Fruit fly (Drosophila melanogaster): ENCODE measurements around the gene CG42798.

The CG42798 gene

dm6 chr3R:17412458-17413127 is 6.1 kb downstream of the CG42798 start, which contains the start of gene CG42821:
CG42821 (plus strand) TSS chr3R:17413077.
- TF ChIP-seq CG8478 (optimal IDR thresholded peaks at IDR 0.05) (no peak), pan (optimal IDR thresholded peaks at IDR 0.05) (no peak), psq (optimal IDR thresholded peaks at IDR 0.05) (no peak), usp (GFP tag; optimal IDR thresholded peaks at IDR 0.05) (no peak), Dll (optimal IDR thresholded peaks at IDR 0.05) (no peak), EcR (GFP tag; optimal IDR thresholded peaks at IDR 0.05) (no peak)

- TF ChIP-seq usp (GFP tag; optimal IDR thresholded peaks at IDR 0.05) (no peak), psq (optimal IDR thresholded peaks at IDR 0.05) (no peak), Dll (optimal IDR thresholded peaks at IDR 0.05) (no peak), EcR (GFP tag; optimal IDR thresholded peaks at IDR 0.05) (no peak), CG8478 (optimal IDR thresholded peaks at IDR 0.05) (no peak), pan (optimal IDR thresholded peaks at IDR 0.05) (no peak)
These were observed 7.1 kb downstream of the CG42798 start, which contains the start of gene CG42822 for dm6 chr3R:17413601-17414000. CG42822 (plus strand) TSS chr3R:17413901.

- TF ChIP-seq CG8478 (optimal IDR thresholded peaks at IDR 0.05) (no peak), usp (GFP tag; optimal IDR thresholded peaks at IDR 0.05) (no peak), pan (optimal IDR thresholded peaks at IDR 0.05) (no peak), Dll (optimal IDR thresholded peaks at IDR 0.05) (no peak), EcR (GFP tag; optimal IDR thresholded peaks at IDR 0.05) (no peak), psq (optimal IDR thresholded peaks at IDR 0.05) (no peak)
These were observed 9.0 kb downstream of the CG42798 start, which contains the start of gene CG5866 for dm6 chr3R:17415439-17415838. CG5866 (plus strand) TSS chr3R:17415739.

dm6 chr3R:17417167-17417566 is 10.7 kb downstream of the CG42798 start, which contains the start of gene CG33333:
CG33333 (plus strand) TSS chr3R:17417467.
- TF ChIP-seq usp (GFP tag; optimal IDR thresholded peaks at IDR 0.05) (no peak), Dll (optimal IDR thresholded peaks at IDR 0.05) (no peak), psq (optimal IDR thresholded peaks at IDR 0.05) (no peak), pan (optimal IDR thresholded peaks at IDR 0.05) (no peak), EcR (GFP tag; optimal IDR thresholded peaks at IDR 0.05) (no peak), CG8478 (optimal IDR thresholded peaks at IDR 0.05) (no peak)

dm6 chr3R:17418459-17418858 is 12.0 kb downstream of the CG42798 start, which contains the start of gene CG42834:
CG42834 (plus strand) TSS chr3R:17418759.
- TF ChIP-seq Dll (optimal IDR thresholded peaks at IDR 0.05), result no peak
- no peak for TF ChIP-seq CG8478 (optimal IDR thresholded peaks at IDR 0.05)
- no peak for TF ChIP-seq usp (GFP tag; optimal IDR thresholded peaks at IDR 0.05)
- TF ChIP-seq psq (optimal IDR thresholded peaks at IDR 0.05), result no peak
- TF ChIP-seq EcR (GFP tag; optimal IDR thresholded peaks at IDR 0.05), result no peak
- no peak for TF ChIP-seq pan (optimal IDR thresholded peaks at IDR 0.05)

dm6 chr3R:17420338-17420737 is 13.9 kb downstream of the CG42798 start, which contains the start of gene CG42835:
CG42835 (plus strand) TSS chr3R:17420638.
- no peak for TF ChIP-seq CG8478 (optimal IDR thresholded peaks at IDR 0.05)
- no peak for TF ChIP-seq EcR (GFP tag; optimal IDR thresholded peaks at IDR 0.05)
- no peak for TF ChIP-seq psq (optimal IDR thresholded peaks at IDR 0.05)
- no peak for TF ChIP-seq pan (optimal IDR thresholded peaks at IDR 0.05)
- no peak for TF ChIP-seq Dll (optimal IDR thresholded peaks at IDR 0.05)
- TF ChIP-seq usp (GFP tag; optimal IDR thresholded peaks at IDR 0.05), result no peak

- TF ChIP-seq psq (optimal IDR thresholded peaks at IDR 0.05) (no peak), CG8478 (optimal IDR thresholded peaks at IDR 0.05) (no peak), Dll (optimal IDR thresholded peaks at IDR 0.05) (no peak), pan (optimal IDR thresholded peaks at IDR 0.05) (no peak), EcR (GFP tag; optimal IDR thresholded peaks at IDR 0.05) (no peak), usp (GFP tag; optimal IDR thresholded peaks at IDR 0.05) (no peak)
These were observed 15.6 kb downstream of the CG42798 start, which contains the start of gene CG14332 for dm6 chr3R:17422102-17422501. CG14332 (minus strand) TSS chr3R:17422202.

- TF ChIP-seq CG8478 (optimal IDR thresholded peaks at IDR 0.05) (no peak), pan (optimal IDR thresholded peaks at IDR 0.05) (no peak), Dll (optimal IDR thresholded peaks at IDR 0.05) (no peak), psq (optimal IDR thresholded peaks at IDR 0.05) (no peak), usp (GFP tag; optimal IDR thresholded peaks at IDR 0.05) (no peak), EcR (GFP tag; optimal IDR thresholded peaks at IDR 0.05) (no peak)
These were observed 19.0 kb downstream of the CG42798 start, which contains the start of gene cysu for dm6 chr3R:17425417-17425915. cysu (plus strand) TSS chr3R:17425768.

- TF ChIP-seq CG8478 (optimal IDR thresholded peaks at IDR 0.05) (no peak), pan (optimal IDR thresholded peaks at IDR 0.05) (no peak), Dll (optimal IDR thresholded peaks at IDR 0.05) (no peak), usp (GFP tag; optimal IDR thresholded peaks at IDR 0.05) (no peak), EcR (GFP tag; optimal IDR thresholded peaks at IDR 0.05) (no peak), psq (optimal IDR thresholded peaks at IDR 0.05) (no peak)
These were observed 19.8 kb downstream of the CG42798 start for dm6 chr3R:17426265-17426664.

dm6 chr3R:17430481-17430880 is 24.0 kb downstream of the CG42798 start:
- TF ChIP-seq CG8478 (optimal IDR thresholded peaks at IDR 0.05) (no peak), psq (optimal IDR thresholded peaks at IDR 0.05) (no peak), Dll (optimal IDR thresholded peaks at IDR 0.05) (no peak), EcR (GFP tag; optimal IDR thresholded peaks at IDR 0.05) (no peak), usp (GFP tag; optimal IDR thresholded peaks at IDR 0.05) (no peak), pan (optimal IDR thresholded peaks at IDR 0.05) (no peak)

- no peak for TF ChIP-seq EcR (GFP tag; optimal IDR thresholded peaks at IDR 0.05)
- TF ChIP-seq Dll (optimal IDR thresholded peaks at IDR 0.05), result no peak
- TF ChIP-seq CG8478 (optimal IDR thresholded peaks at IDR 0.05), result no peak
- no peak for TF ChIP-seq usp (GFP tag; optimal IDR thresholded peaks at IDR 0.05)
- TF ChIP-seq psq (optimal IDR thresholded peaks at IDR 0.05), result no peak
- TF ChIP-seq pan (optimal IDR thresholded peaks at IDR 0.05), result no peak
These were observed 26.6 kb downstream of the CG42798 start for dm6 chr3R:17433117-17433516.

dm6 chr3R:17434330-17434729 is 27.9 kb downstream of the CG42798 start, which contains the start of gene CG44090:
CG44090 (minus strand) TSS chr3R:17434430.
- no peak for TF ChIP-seq psq (optimal IDR thresholded peaks at IDR 0.05)
- no peak for TF ChIP-seq CG8478 (optimal IDR thresholded peaks at IDR 0.05)
- TF ChIP-seq Dll (optimal IDR thresholded peaks at IDR 0.05), result no peak
- TF ChIP-seq pan (optimal IDR thresholded peaks at IDR 0.05), result no peak
- no peak for TF ChIP-seq EcR (GFP tag; optimal IDR thresholded peaks at IDR 0.05)
- TF ChIP-seq usp (GFP tag; optimal IDR thresholded peaks at IDR 0.05), result no peak

Data from whole organism.